Worm (Caenorhabditis elegans): ENCODE data around the gene C01C4.3.

ce11 chrX:3689155-3689719, 7.5 kb upstream of the C01C4.3 start, which contains the start of gene tag-278:
- no peak for TF ChIP-seq cey-2 (tag; optimal IDR thresholded peaks at IDR 0.05; ENCODE audit: borderline replicate concordance, insufficient read depth)
- no peak for TF ChIP-seq nhr-28 (tag; optimal IDR thresholded peaks at IDR 0.05)
- TF ChIP-seq unc-62 (GFP tag; optimal IDR thresholded peaks at IDR 0.05 in 1 of 2), result no peak
- TF ChIP-seq unc-62 (tag; optimal IDR thresholded peaks at IDR 0.05), result no peak
- TF ChIP-seq aly-2 (tag; optimal IDR thresholded peaks at IDR 0.05), result no peak
- TF ChIP-seq nhr-237 (tag; optimal IDR thresholded peaks at IDR 0.05), result no peak
- TF ChIP-seq unc-39 (tag; optimal IDR thresholded peaks at IDR 0.05), result no peak
- no peak for TF ChIP-seq ceh-44 (GFP tag; IDR thresholded peaks at IDR 0.05)
- no peak for TF ChIP-seq vab-7 (GFP tag; IDR thresholded peaks at IDR 0.05)
